Worm (Caenorhabditis elegans): Measurements from ENCODE around the gene M01B2.13.

Gene M01B2.13

ce11 chrV:15306745-15307144 lies 41.0 kb upstream of the M01B2.13 start, which contains the start of gene T26H8.4:
T26H8.4 (minus strand) TSS chrV:15306845.
- TF ChIP-seq unc-30 (tag; optimal IDR thresholded peaks at IDR 0.05) (no peak), pax-3 (tag; optimal IDR thresholded peaks at IDR 0.05) (peak; percentile 66)

- TF ChIP-seq swsn-7 (tag; optimal IDR thresholded peaks at IDR 0.05) (no peak), pax-3 (tag; optimal IDR thresholded peaks at IDR 0.05) (peak; percentile 46)
These were observed 39.8 kb upstream of the M01B2.13 start, which contains the start of gene T26H8.5 for ce11 chrV:15305502-15305901. T26H8.5 (minus strand) TSS chrV:15305602.

ce11 chrV:15303625-15304024 lies 37.9 kb upstream of the M01B2.13 start, which contains the start of gene srx-48:
srx-48 (minus strand) TSS chrV:15303725.
- TF ChIP-seq alr-1 (tag; optimal IDR thresholded peaks at IDR 0.05; ENCODE audit: borderline replicate concordance) (no peak), fkh-10 (GFP tag; optimal IDR thresholded peaks at IDR 0.05) (no peak), nhr-11 (tag; optimal IDR thresholded peaks at IDR 0.05) (no peak), ces-1 (GFP tag; optimal IDR thresholded peaks at IDR 0.05) (no peak), sox-4 (tag; optimal IDR thresholded peaks at IDR 0.05) (no peak), pax-3 (tag; optimal IDR thresholded peaks at IDR 0.05) (peak; percentile 67)

- TF ChIP-seq elt-2 (tag; optimal IDR thresholded peaks at IDR 0.05) (peak; percentile 100), efl-3 (GFP tag; optimal IDR thresholded peaks at IDR 0.05) (no peak), unc-86 (tag; optimal IDR thresholded peaks at IDR 0.05) (no peak), pqm-1 (tag; optimal IDR thresholded peaks at IDR 0.05) (peak; percentile 90), nhr-20 (tag; optimal IDR thresholded peaks at IDR 0.05) (peak; percentile 52), jun-1 (tag; optimal IDR thresholded peaks at IDR 0.05) (peak; percentile 75), sup-37 (GFP tag; optimal IDR thresholded peaks at IDR 0.05) (no peak), lin-39 (tag; optimal IDR thresholded peaks at IDR 0.05) (no peak), aha-1 (tag; optimal IDR thresholded peaks at IDR 0.05) (no peak), lin-35 (GFP tag; optimal IDR thresholded peaks at IDR 0.05) (no peak), nhr-85 (tag) (no peak), mef-2 (tag; optimal IDR thresholded peaks at IDR 0.05) (no peak), tlp-1 (tag; optimal IDR thresholded peaks at IDR 0.05) (peak; percentile 83), unc-62 (GFP tag; optimal IDR thresholded peaks at IDR 0.05) (no peak), efl-1 (optimal IDR thresholded peaks at IDR 0.05) (no peak), efl-1 (GFP tag; optimal IDR thresholded peaks at IDR 0.05 in 1 of 2) (peak in 1 of 2 experiments; percentile 37), pax-3 (tag; optimal IDR thresholded peaks at IDR 0.05) (peak; percentile 88), vab-15 (tag; optimal IDR thresholded peaks at IDR 0.05) (no peak), xbp-1 (tag; optimal IDR thresholded peaks at IDR 0.05) (no peak), nhr-90 (tag; optimal IDR thresholded peaks at IDR 0.05; ENCODE audit: poor library complexity) (peak; percentile 19), nhr-71 (tag; optimal IDR thresholded peaks at IDR 0.05) (peak; percentile 30)
These were observed 32.9 kb upstream of the M01B2.13 start, which contains the start of gene cpr-3 for ce11 chrV:15298597-15298996. cpr-3 (minus strand) TSS chrV:15298700.

- TF ChIP-seq ceh-8 (GFP tag; optimal IDR thresholded peaks at IDR 0.05) (peak; percentile 86), fkh-8 (tag; optimal IDR thresholded peaks at IDR 0.05) (peak; percentile 32), nhr-84 (tag; optimal IDR thresholded peaks at IDR 0.05) (no peak)
These were observed 28.2 kb upstream of the M01B2.13 start, which contains the start of gene str-96 for ce11 chrV:15293865-15294264. str-96 (minus strand) TSS chrV:15293965.

- TF ChIP-seq snu-23 (GFP tag; optimal IDR thresholded peaks at IDR 0.05) = no peak
- no peak for TF ChIP-seq efl-1 (optimal IDR thresholded peaks at IDR 0.05)
- TF ChIP-seq efl-1 (GFP tag; optimal IDR thresholded peaks at IDR 0.05 in 1 of 2) = peak in 1 of 2 experiments; percentile 12
- no peak for TF ChIP-seq nhr-19 (GFP tag; conservative IDR thresholded peaks at IDR 0.05)
- no peak for TF ChIP-seq nhr-76 (tag; optimal IDR thresholded peaks at IDR 0.05)
These were observed 25.3 kb upstream of the M01B2.13 start, which contains the start of gene cyp-34A2 for ce11 chrV:15290995-15291394. cyp-34A2 (minus strand) TSS chrV:15291095.
